Fruit fly (Drosophila melanogaster) whole organism, embryonic: ENCODE measurements around the gene CG31675.

Source experiments
- Aef1 ChIP-seq: fragments of 200-800 bp; sonication (Bioruptor generic); IDR thresholded peaks from 3 replicates; pipeline ENCODE4 v1.3.6; 2022; ENCODE audit warnings: missing biosample characterization, missing genetic modification characterization
- Bgb ChIP-seq: fragments of 200-800 bp; sonication (Bioruptor generic); IDR thresholded peaks from 2 replicates; pipeline ENCODE4 v1.3.6; 2022; ENCODE audit warnings: missing biosample characterization, missing genetic modification characterization; ENCODE audit not compliant: partially characterized antibody
- CG1024 ChIP-seq: fragments of 200-800 bp; sonication (Bioruptor generic); IDR thresholded peaks from 2 replicates; pipeline ENCODE4 v1.3.6; 2022; ENCODE audit warnings: missing biosample characterization, missing genetic modification characterization
- CG12104 ChIP-seq: fragments of 200-800 bp; sonication (Bioruptor generic); optimal IDR thresholded peaks from 3 replicates; lab custom pipeline; 2016; ENCODE audit warnings: missing biosample characterization, missing genetic modification characterization
- CG12236 ChIP-seq: fragments of 200-800 bp; sonication (Bioruptor generic); optimal IDR thresholded peaks from 2 replicates; lab custom pipeline; 2016; ENCODE audit warnings: missing biosample characterization, missing genetic modification characterization
- CG13296 ChIP-seq: fragments of 200-800 bp; sonication (Bioruptor generic); optimal IDR thresholded peaks from 3 replicates; lab custom pipeline; 2018; ENCODE audit warnings: missing biosample characterization, mild to moderate bottlenecking, missing genetic modification characterization
- CG13775 ChIP-seq: fragments of 200-800 bp; sonication (Bioruptor generic); optimal IDR thresholded peaks from 3 replicates; lab custom pipeline; 2017; ENCODE audit warnings: missing biosample characterization, mild to moderate bottlenecking, missing genetic modification characterization
- CG13894 ChIP-seq: fragments of 200-800 bp; sonication (Bioruptor generic); optimal IDR thresholded peaks from 3 replicates; lab custom pipeline; 2018; ENCODE audit warnings: missing biosample characterization, mild to moderate bottlenecking, missing genetic modification characterization, moderate library complexity
- CG15073 ChIP-seq: fragments of 200-800 bp; sonication (Bioruptor generic); optimal IDR thresholded peaks from 2 replicates; lab custom pipeline; 2016; ENCODE audit warnings: missing biosample characterization, missing genetic modification characterization
- CG1603 ChIP-seq: fragments of 200-800 bp; sonication (Bioruptor generic); optimal IDR thresholded peaks from 2 replicates; lab custom pipeline; 2019; ENCODE audit warnings: missing biosample characterization, mild to moderate bottlenecking, missing genetic modification characterization, moderate library complexity
- CG17361 ChIP-seq: fragments of 200-800 bp; sonication (Bioruptor generic); IDR thresholded peaks from 3 replicates; pipeline ENCODE4 v1.3.6; 2022; ENCODE audit warnings: missing biosample characterization, missing genetic modification characterization
- CG17912 ChIP-seq: fragments of 200-800 bp; sonication (Bioruptor generic); optimal IDR thresholded peaks from 2 replicates; lab custom pipeline; 2018; ENCODE audit warnings: missing biosample characterization, mild to moderate bottlenecking, missing genetic modification characterization
- CG18011 ChIP-seq: fragments of 200-800 bp; sonication (Bioruptor generic); optimal IDR thresholded peaks from 2 replicates; lab custom pipeline; 2017; ENCODE audit warnings: missing biosample characterization, missing genetic modification characterization, mild to moderate bottlenecking, moderate library complexity, missing genotype
- CG2120 ChIP-seq: fragments of 200-800 bp; sonication (Bioruptor generic); optimal IDR thresholded peaks from 3 replicates; lab custom pipeline; 2016; ENCODE audit warnings: missing biosample characterization, missing genetic modification characterization
- CG2202 ChIP-seq: fragments of 200-800 bp; sonication (Bioruptor generic); optimal IDR thresholded peaks from 2 replicates; lab custom pipeline; 2018; ENCODE audit warnings: missing biosample characterization, mild to moderate bottlenecking, missing genetic modification characterization
- CG33557 ChIP-seq: fragments of 200-800 bp; sonication (Bioruptor generic); optimal IDR thresholded peaks from 2 replicates; lab custom pipeline; 2019; ENCODE audit warnings: missing biosample characterization, mild to moderate bottlenecking, missing genetic modification characterization, moderate library complexity
- CG34224 ChIP-seq: fragments of 200-800 bp; sonication (Bioruptor generic); IDR thresholded peaks from 3 replicates; pipeline ENCODE4 v1.3.6; 2022; ENCODE audit warnings: missing biosample characterization, missing genetic modification characterization; ENCODE audit not compliant: partially characterized antibody
- CG4404 ChIP-seq: fragments of 200-800 bp; sonication (Bioruptor generic); IDR thresholded peaks from 2 replicates; pipeline ENCODE4 v1.3.6; 2022; ENCODE audit warnings: missing biosample characterization, missing genetic modification characterization
- CG4707 ChIP-seq: fragments of 200-800 bp; sonication (Bioruptor generic); optimal IDR thresholded peaks from 2 replicates; lab custom pipeline; 2018; ENCODE audit warnings: missing biosample characterization, mild to moderate bottlenecking, missing genetic modification characterization, moderate library complexity
- CG5245 ChIP-seq: fragments of 200-800 bp; sonication (Bioruptor generic); optimal IDR thresholded peaks from 3 replicates; lab custom pipeline; 2016; ENCODE audit warnings: missing biosample characterization, missing genetic modification characterization
- CG8290 ChIP-seq, 3 experiments: fragments of 200-800 bp; sonication (Bioruptor generic); optimal IDR thresholded peaks; 2 replicates each; lab custom pipeline; 2016 to 2019; ENCODE audit warnings: missing biosample characterization in 3 of 3, missing genetic modification characterization in 3 of 3, mild to moderate bottlenecking in 2 of 3, moderate library complexity in 1 of 3
- CrebB ChIP-seq: fragments of 200-800 bp; sonication (Bioruptor generic); optimal IDR thresholded peaks from 3 replicates; lab custom pipeline; 2018; ENCODE audit warnings: missing biosample characterization, mild to moderate bottlenecking, missing genetic modification characterization
- Drgx ChIP-seq: fragments of 200-800 bp; sonication (Bioruptor generic); IDR thresholded peaks from 2 replicates; pipeline ENCODE4 v1.3.6; 2022; ENCODE audit warnings: missing biosample characterization, missing genetic modification characterization
- E2f2 ChIP-seq: fragments of 200-800 bp; sonication (Bioruptor generic); IDR thresholded peaks from 2 replicates; pipeline ENCODE4 v1.3.6; 2022; ENCODE audit warnings: missing biosample characterization, missing genetic modification characterization
- Elba2 ChIP-seq: fragments of 200-800 bp; sonication (Bioruptor generic); optimal IDR thresholded peaks from 3 replicates; lab custom pipeline; 2016; ENCODE audit warnings: missing biosample characterization, missing genetic modification characterization
- HLH54F ChIP-seq: fragments of 200-800 bp; sonication (Bioruptor generic); optimal IDR thresholded peaks from 3 replicates; lab custom pipeline; 2016; ENCODE audit warnings: missing biosample characterization, missing genetic modification characterization
- Lim3 ChIP-seq: fragments of 200-800 bp; sonication (Bioruptor generic); IDR thresholded peaks from 2 replicates; pipeline ENCODE4 v1.3.6; 2022; ENCODE audit warnings: missing biosample characterization, missing genetic modification characterization
- MBD-R2 ChIP-seq: fragments of 200-800 bp; sonication (Bioruptor generic); IDR thresholded peaks from 2 replicates; pipeline ENCODE4 v1.3.6; 2022; ENCODE audit warnings: missing biosample characterization, missing genetic modification characterization
- MTF-1 ChIP-seq: fragments of 200-800 bp; sonication (Bioruptor generic); optimal IDR thresholded peaks from 2 replicates; lab custom pipeline; 2018; ENCODE audit warnings: missing biosample characterization, mild to moderate bottlenecking, missing genetic modification characterization, borderline replicate concordance
- Nf-YB ChIP-seq: fragments of 200-800 bp; sonication (Bioruptor generic); optimal IDR thresholded peaks from 3 replicates; lab custom pipeline; 2019; ENCODE audit warnings: missing biosample characterization, mild to moderate bottlenecking, missing genetic modification characterization, moderate library complexity
- Ravus ChIP-seq: fragments of 200-800 bp; sonication (Bioruptor generic); IDR thresholded peaks from 2 replicates; pipeline ENCODE4 v1.3.6; 2022; ENCODE audit warnings: missing biosample characterization, missing genetic modification characterization
- Sry-δ ChIP-seq: fragments of 200-800 bp; sonication (Bioruptor generic); optimal IDR thresholded peaks from 2 replicates; lab custom pipeline; 2016; ENCODE audit warnings: missing biosample characterization, missing genetic modification characterization
- Usf ChIP-seq: fragments of 200-800 bp; sonication (Bioruptor generic); optimal IDR thresholded peaks from 2 replicates; lab custom pipeline; 2017; ENCODE audit warnings: missing genotype, missing biosample characterization, missing genetic modification characterization
- Vsx1 ChIP-seq: fragments of 200-800 bp; sonication (Bioruptor generic); optimal IDR thresholded peaks from 2 replicates; lab custom pipeline; 2017; ENCODE audit warnings: missing biosample characterization, mild to moderate bottlenecking, missing genetic modification characterization, missing genetic modification reagents
- al ChIP-seq: fragments of 200-800 bp; sonication (Bioruptor generic); IDR thresholded peaks from 2 replicates; pipeline ENCODE4 v1.3.6; 2022; ENCODE audit warnings: missing biosample characterization, missing genetic modification characterization
- br ChIP-seq: fragments of >200 bp; optimal IDR thresholded peaks from 2 replicates; lab custom pipeline; 2017
- cato ChIP-seq: fragments of 200-800 bp; sonication (Bioruptor generic); optimal IDR thresholded peaks from 2 replicates; lab custom pipeline; 2016; ENCODE audit warnings: missing biosample characterization, missing genetic modification characterization, borderline replicate concordance
- crol ChIP-seq: fragments of 200-800 bp; sonication (Bioruptor generic); IDR thresholded peaks from 2 replicates; pipeline ENCODE4 v1.3.6; 2022; ENCODE audit warnings: missing biosample characterization, missing genetic modification characterization
- danr ChIP-seq: fragments of 200-800 bp; sonication (Bioruptor generic); IDR thresholded peaks from 2 replicates; pipeline ENCODE4 v1.3.6; 2022; ENCODE audit warnings: missing biosample characterization, missing genetic modification characterization
- dpn ChIP-seq, 2 experiments: fragments of 200-800 bp; sonication (Bioruptor generic); optimal IDR thresholded peaks; 3 replicates each; lab custom pipeline; 2016; ENCODE audit warnings: missing biosample characterization in 2 of 2, missing genetic modification characterization in 2 of 2
- ewg ChIP-seq: fragments of 200-800 bp; sonication (Bioruptor generic); optimal IDR thresholded peaks from 3 replicates; lab custom pipeline; 2017; ENCODE audit warnings: mild to moderate bottlenecking, missing biosample characterization, missing genetic modification reagents, missing genetic modification characterization
- ftz-f1 ChIP-seq: fragments of 200-800 bp; sonication (Bioruptor generic); optimal IDR thresholded peaks from 2 replicates; lab custom pipeline; 2016; ENCODE audit warnings: missing biosample characterization, missing genetic modification characterization
- gcm2 ChIP-seq: fragments of 200-800 bp; sonication (Bioruptor generic); optimal IDR thresholded peaks from 2 replicates; lab custom pipeline; 2016; ENCODE audit warnings: missing biosample characterization, missing genetic modification characterization
- hth ChIP-seq: fragments of >200 bp; optimal IDR thresholded peaks from 2 replicates; lab custom pipeline; 2017; ENCODE audit warnings: inconsistent platforms
- onecut ChIP-seq: fragments of 200-800 bp; sonication (Bioruptor generic); IDR thresholded peaks from 2 replicates; pipeline ENCODE4 v1.3.6; 2022; ENCODE audit warnings: missing biosample characterization, missing genetic modification characterization
- sens-2 ChIP-seq: fragments of 200-800 bp; sonication (Bioruptor generic); IDR thresholded peaks from 2 replicates; pipeline ENCODE4 v1.3.6; 2022; ENCODE audit warnings: missing biosample characterization, missing genetic modification characterization
- so ChIP-seq: fragments of 200-800 bp; sonication (Bioruptor generic); IDR thresholded peaks from 3 replicates; pipeline ENCODE4 v1.3.6; 2022; ENCODE audit warnings: missing biosample characterization, missing genetic modification characterization
- stc ChIP-seq: fragments of 200-800 bp; sonication (Bioruptor generic); IDR thresholded peaks from 2 replicates; pipeline ENCODE4 v1.3.6; 2022; ENCODE audit warnings: missing biosample characterization, missing genetic modification characterization
- sug ChIP-seq: fragments of 200-800 bp; optimal IDR thresholded peaks from 2 replicates; lab custom pipeline; 2019; ENCODE audit warnings: missing biosample characterization, mild to moderate bottlenecking, missing genetic modification characterization, moderate library complexity
- tll ChIP-seq, 2 experiments: fragments of 200-800 bp in 1 of 2; fragments of >200 bp in 1 of 2; sonication (Bioruptor generic) in 1 of 2; optimal IDR thresholded peaks; 2 replicates each; lab custom pipeline; 2017 to 2019; ENCODE audit warnings: missing biosample characterization in 2 of 2, missing genetic modification characterization in 2 of 2, mild to moderate bottlenecking in 1 of 2, moderate library complexity in 1 of 2

CG31675 gene

dm6 chr2L:20822489-20823195 is 44.9 kb upstream of the CG31675 start, which contains the start of gene CG9331 (continued):
- TF ChIP-seq CG17361 (GFP tag; lab: Robert Waterston, UW), result no peak
- no peak for TF ChIP-seq CG4404 (GFP tag; lab: Robert Waterston, UW)
- TF ChIP-seq CG15073 (GFP tag; lab: Kevin White, UChicago), result no peak
- 0 out of 3 replicates have a peak, but pooled peaks have one; percentile 28 for TF ChIP-seq Aef1 (GFP tag; lab: Robert Waterston, UW)
- TF ChIP-seq MTF-1, result no peak
- no peak for TF ChIP-seq CrebB (tag; lab: Kevin White, UChicago)
- TF ChIP-seq MBD-R2 (GFP tag; lab: Robert Waterston, UW), result peak; percentile 24; the same call in 1 of the 2 replicates
- TF ChIP-seq CG5245 (GFP tag; lab: Kevin White, UChicago), result no peak
- TF ChIP-seq sens-2, result no peak
- TF ChIP-seq Sry-δ, result no peak
- TF ChIP-seq cato, result no peak
- TF ChIP-seq CG1603 (tag; lab: Kevin White, UChicago), result no peak
- no peak for TF ChIP-seq Nf-YB
- peak; percentile 59; the same call in 2 of the 3 replicates for TF ChIP-seq CG34224 (GFP tag; lab: Robert Waterston, UW)
- peak; percentile 70 for TF ChIP-seq crol (GFP tag; lab: Robert Waterston, UW)
- peak; percentile 85 for TF ChIP-seq Elba2 (GFP tag; lab: Kevin White, UChicago)
- 0 out of 2 replicates have a peak, but pooled peaks have one; percentile 7 for TF ChIP-seq E2f2 (GFP tag; lab: Robert Waterston, UW)
- no peak for TF ChIP-seq CG2120
- TF ChIP-seq onecut (GFP tag; lab: Robert Waterston, UW), result no peak
- no peak for TF ChIP-seq Ravus (GFP tag; lab: Robert Waterston, UW)
- TF ChIP-seq danr (GFP tag; lab: Robert Waterston, UW), result no peak
- TF ChIP-seq ftz-f1, result peak; percentile 46
- TF ChIP-seq CG12104 (GFP tag; lab: Kevin White, UChicago), result no peak
- no peak for TF ChIP-seq CG1024 (GFP tag; lab: Robert Waterston, UW)
- TF ChIP-seq stc (GFP tag; lab: Robert Waterston, UW), result 0 out of 2 replicates have a peak, but pooled peaks have one; percentile 12
- TF ChIP-seq ewg, result no peak
- no peak for TF ChIP-seq br (lab: Kevin White, UChicago)
- TF ChIP-seq tll (GFP tag; optimal IDR thresholded peaks at IDR 0.05; lab: Kevin White, UChicago), result no peak
- no peak for TF ChIP-seq gcm2 (GFP tag; lab: Kevin White, UChicago)
- peak; percentile 71 for TF ChIP-seq Vsx1 (GFP tag; lab: Kevin White, UChicago)
- TF ChIP-seq hth (lab: Kevin White, UChicago), result no peak
- no peak for TF ChIP-seq HLH54F (GFP tag; lab: Kevin White, UChicago)
- TF ChIP-seq CG33557 (GFP tag; lab: Kevin White, UChicago), result no peak
- peak; percentile 72; the same call in 1 of the 3 replicates for TF ChIP-seq so (GFP tag; lab: Robert Waterston, UW)
- TF ChIP-seq Bgb (GFP tag; lab: Robert Waterston, UW), result peak; percentile 53; the same call in 1 of the 2 replicates
- no peak for TF ChIP-seq CG13775 (GFP tag; lab: Kevin White, UChicago)
- TF ChIP-seq CG8290 (GFP tag; optimal IDR thresholded peaks at IDR 0.05; lab: Kevin White, UChicago), result no peak
- TF ChIP-seq CG8290 (tag; optimal IDR thresholded peaks at IDR 0.05; lab: Kevin White, UChicago), result peak in 1 of 2 experiments; percentile 29
- TF ChIP-seq CG2202, result no peak
- TF ChIP-seq Drgx, result peak; percentile 28; the same call in 1 of the 2 replicates
- no peak for TF ChIP-seq Lim3 (GFP tag; lab: Robert Waterston, UW)
- no peak for TF ChIP-seq dpn (GFP tag; optimal IDR thresholded peaks at IDR 0.05; lab: Kevin White, UChicago)
- TF ChIP-seq Usf (GFP tag; lab: Kevin White, UChicago), result no peak
- TF ChIP-seq CG13894 (tag; lab: Kevin White, UChicago), result peak; percentile 15
- no peak for TF ChIP-seq CG12236
- TF ChIP-seq al, result no peak
- TF ChIP-seq CG4707 (GFP tag; lab: Kevin White, UChicago), result peak; percentile 37
- no peak for TF ChIP-seq CG13296 (GFP tag; lab: Kevin White, UChicago)
- TF ChIP-seq sug (tag; lab: Kevin White, UChicago), result peak; percentile 14
- peak; percentile 51 for TF ChIP-seq CG17912 (GFP tag; lab: Kevin White, UChicago)
- no peak for TF ChIP-seq CG18011 (GFP tag; lab: Kevin White, UChicago)
